Worm (Caenorhabditis elegans) whole organism, L1 larva: ENCODE results near the gene srw-76.

Experiments used
- C04F5.9 ChIP-seq: sonication (generic microtip); optimal IDR thresholded peaks from 2 replicates; lab custom pipeline; 2016; ENCODE audit warnings: missing genetic modification characterization, missing compliant biosample characterization
- C34B4.2 ChIP-seq: sonication (generic microtip); optimal IDR thresholded peaks from 2 replicates; lab custom pipeline; 2017; ENCODE audit warnings: mild to moderate bottlenecking, missing genetic modification characterization, missing compliant biosample characterization
- F16B12.6 ChIP-seq: fragments of 150-350 bp; optimal IDR thresholded peaks from 2 replicates; lab custom pipeline; 2014; ENCODE audit warnings: missing biosample characterization, missing genetic modification characterization
- Y116A8C.19 ChIP-seq: sonication (generic microtip); optimal IDR thresholded peaks from 2 replicates; lab custom pipeline; 2016; ENCODE audit warnings: missing compliant biosample characterization, missing genetic modification characterization, borderline replicate concordance
- aly-2 ChIP-seq: fragments of 150-350 bp; optimal IDR thresholded peaks from 2 replicates; lab custom pipeline; 2014; ENCODE audit warnings: missing biosample characterization, missing genetic modification characterization
- ceh-63 ChIP-seq: fragments of 200-800 bp; sonication (Bioruptor generic); optimal IDR thresholded peaks from 2 replicates; lab custom pipeline; 2018; ENCODE audit warnings: mild to moderate bottlenecking, missing genetic modification characterization, missing compliant biosample characterization
- ceh-8 ChIP-seq: fragments of 200-800 bp; sonication (Bioruptor generic); optimal IDR thresholded peaks from 2 replicates; lab custom pipeline; 2018; ENCODE audit warnings: mild to moderate bottlenecking, missing genetic modification characterization, moderate library complexity, missing compliant biosample characterization
- egl-27 ChIP-seq, 2 experiments: fragments of 150-350 bp in 1 of 2; sonication (generic microtip); optimal IDR thresholded peaks; 3 replicates each; lab custom pipeline; 2017 to 2018; ENCODE audit warnings: missing biosample characterization in 2 of 2, missing genetic modification characterization in 2 of 2, missing genetic modification reagents in 2 of 2
- elt-2 ChIP-seq: sonication (generic microtip); optimal IDR thresholded peaks from 2 replicates; lab custom pipeline; 2016; ENCODE audit warnings: missing genetic modification characterization, mild to moderate bottlenecking, inconsistent platforms, missing compliant biosample characterization, missing genetic modification reagents
- elt-3 ChIP-seq, 6 experiments: fragments of 150-350 bp in 1 of 6; sonication (generic microtip); optimal IDR thresholded peaks; 2 replicates each; lab custom pipeline; 2017 to 2018; ENCODE audit warnings: missing biosample characterization in 6 of 6, missing genetic modification characterization in 6 of 6, inconsistent platforms in 1 of 6
- fkh-10 ChIP-seq: sonication (generic microtip); optimal IDR thresholded peaks from 2 replicates; lab custom pipeline; 2017; ENCODE audit warnings: missing biosample characterization, missing genetic modification reagents, missing genetic modification characterization
- fkh-4 ChIP-seq: sonication (generic microtip); optimal IDR thresholded peaks from 2 replicates; lab custom pipeline; 2016; ENCODE audit warnings: missing compliant biosample characterization, missing genetic modification characterization, borderline replicate concordance
- isw-1 ChIP-seq: fragments of 200-800 bp; sonication (Bioruptor generic); IDR thresholded peaks from 2 replicates; pipeline ENCODE4 v1.3.6; 2022; ENCODE audit warnings: missing genetic modification characterization, missing compliant biosample characterization
- lin-15B ChIP-seq: fragments of 150-350 bp; sonication (generic microtip); optimal IDR thresholded peaks from 3 replicates; lab custom pipeline; 2014; ENCODE audit warnings: missing biosample characterization, missing genetic modification characterization
- lir-3 ChIP-seq: sonication (generic microtip); optimal IDR thresholded peaks from 2 replicates; lab custom pipeline; 2016; ENCODE audit warnings: mild to moderate bottlenecking, missing genetic modification characterization, moderate library complexity, missing compliant biosample characterization; ENCODE audit not compliant: poor library complexity
- mef-2 ChIP-seq: fragments of 150-350 bp; optimal IDR thresholded peaks from 2 replicates; lab custom pipeline; 2014; ENCODE audit warnings: missing biosample characterization, missing genetic modification characterization
- mep-1 ChIP-seq: fragments of 150-350 bp; optimal IDR thresholded peaks from 2 replicates; lab custom pipeline; 2014; ENCODE audit warnings: missing biosample characterization, missing genetic modification characterization
- nhr-19 ChIP-seq: fragments of 200-800 bp; sonication (Bioruptor generic); conservative IDR thresholded peaks from 2 replicates; pipeline ENCODE4 v1.3.6; 2022; ENCODE audit warnings: missing genetic modification characterization, missing compliant biosample characterization
- nhr-237 ChIP-seq: fragments of 150-350 bp; optimal IDR thresholded peaks from 2 replicates; lab custom pipeline; 2014; ENCODE audit warnings: missing biosample characterization, missing genetic modification characterization
- nhr-28 ChIP-seq: fragments of 150-350 bp; optimal IDR thresholded peaks from 2 replicates; lab custom pipeline; 2014; ENCODE audit warnings: missing biosample characterization, missing genetic modification characterization
- rnt-1 ChIP-seq: sonication (generic microtip); optimal IDR thresholded peaks from 2 replicates; lab custom pipeline; 2016; ENCODE audit warnings: mild to moderate bottlenecking, missing genetic modification characterization, moderate library complexity, missing compliant biosample characterization
- snpc-4 ChIP-seq: fragments of 150-350 bp; optimal IDR thresholded peaks from 2 replicates; lab custom pipeline; 2014; ENCODE audit warnings: missing biosample characterization, missing genetic modification characterization
- snu-23 ChIP-seq: sonication (generic microtip); optimal IDR thresholded peaks from 2 replicates; lab custom pipeline; 2016; ENCODE audit warnings: missing genetic modification characterization, missing compliant biosample characterization
- tlp-1 ChIP-seq: fragments of 150-350 bp; optimal IDR thresholded peaks from 2 replicates; lab custom pipeline; 2014; ENCODE audit warnings: missing biosample characterization, missing genetic modification characterization
- unc-30 ChIP-seq: sonication (generic microtip); optimal IDR thresholded peaks from 2 replicates; lab custom pipeline; 2017; ENCODE audit warnings: missing biosample characterization, missing genetic modification characterization
- unc-62 ChIP-seq: fragments of 150-350 bp; optimal IDR thresholded peaks from 2 replicates; lab custom pipeline; 2014; ENCODE audit warnings: missing biosample characterization, missing genetic modification reagents, missing genetic modification characterization
- unc-86 ChIP-seq: sonication (generic microtip); optimal IDR thresholded peaks from 2 replicates; lab custom pipeline; 2016; ENCODE audit warnings: missing genetic modification characterization, missing compliant biosample characterization
- unc-98 ChIP-seq: fragments of 200-800 bp; sonication (Bioruptor generic); IDR thresholded peaks from 2 replicates; pipeline ENCODE4 v1.3.6; 2022; ENCODE audit warnings: missing genetic modification characterization, missing compliant biosample characterization
- zag-1 ChIP-seq: fragments of 150-350 bp; optimal IDR thresholded peaks from 2 replicates; lab custom pipeline; 2014; ENCODE audit warnings: missing biosample characterization, missing genetic modification characterization
- zip-4 ChIP-seq: fragments of 200-800 bp; sonication (Bioruptor generic); optimal IDR thresholded peaks from 2 replicates; lab custom pipeline; 2018; ENCODE audit warnings: mild to moderate bottlenecking, missing genetic modification characterization, moderate library complexity, missing compliant biosample characterization
- ztf-11 ChIP-seq, 2 experiments: sonication (generic microtip); optimal IDR thresholded peaks; 2 replicates each; lab custom pipeline; 2016 to 2017; ENCODE audit warnings: missing genetic modification characterization in 2 of 2, missing biosample characterization in 1 of 2, missing compliant biosample characterization in 1 of 2

Gene srw-76

ce11 chrV:16643558-16643957 lies 5.5 kb upstream of the srw-76 start, which contains the start of gene srw-77:
srw-77 (minus strand) TSS chrV:16643658.
- no peak for TF ChIP-seq fkh-4 (tag; lab: Kevin White, UChicago)
- TF ChIP-seq, all 84 proteins: peak for 0

ce11 chrV:16640366-16640765 lies 2.3 kb upstream of the srw-76 start:
- TF ChIP-seq lir-3 (tag; lab: Kevin White, UChicago) (no peak), ztf-11 (tag; optimal IDR thresholded peaks at IDR 0.05; lab: Kevin White, UChicago) (no peak), nhr-28 (tag; lab: Kevin White, UChicago) (no peak), fkh-4 (tag; lab: Kevin White, UChicago) (no peak), fkh-10 (no peak), snu-23 (GFP tag; lab: Kevin White, UChicago) (no peak)

ce11 chrV:16635911-16636310 lies 2.2 kb downstream of the srw-76 start, which contains the start of gene mltn-11:
mltn-11 (plus strand) TSS chrV:16636186.
- peak; percentile 54 for TF ChIP-seq elt-2
- no peak for TF ChIP-seq nhr-19 (GFP tag; lab: Robert Waterston, UW)

- TF ChIP-seq rnt-1 (tag; lab: Kevin White, UChicago) (no peak), mep-1 (no peak), ceh-8 (GFP tag; lab: Kevin White, UChicago) (no peak), egl-27 (tag; optimal IDR thresholded peaks at IDR 0.05; lab: Kevin White, UChicago) (no peak), zip-4 (no peak), mef-2 (tag; lab: Kevin White, UChicago) (no peak), zag-1 (no peak), nhr-237 (no peak), Y116A8C.19 (tag; lab: Kevin White, UChicago) (no peak), lin-15B (tag; lab: Kevin White, UChicago) (no peak), unc-30 (tag; lab: Kevin White, UChicago) (no peak), ceh-63 (GFP tag; lab: Kevin White, UChicago) (no peak), elt-3 (tag; optimal IDR thresholded peaks at IDR 0.05; lab: Kevin White, UChicago) (no peak)
Measured at ce11 chrV:16629600-16629999, 8.5 kb downstream of the srw-76 start, which contains the start of gene srd-21. srd-21 (plus strand) TSS chrV:16629900.

- no peak for TF ChIP-seq unc-98 (GFP tag; lab: Robert Waterston, UW)
- TF ChIP-seq C34B4.2, result no peak
- no peak for TF ChIP-seq rnt-1 (tag; lab: Kevin White, UChicago)
- TF ChIP-seq unc-62 (GFP tag; lab: Kevin White, UChicago), result no peak
- no peak for TF ChIP-seq Y116A8C.19 (tag; lab: Kevin White, UChicago)
- TF ChIP-seq isw-1 (GFP tag; lab: Robert Waterston, UW), result no peak
- no peak for TF ChIP-seq unc-86 (tag; lab: Kevin White, UChicago)
- no peak for TF ChIP-seq F16B12.6 (tag; lab: Kevin White, UChicago)
- no peak for TF ChIP-seq snpc-4 (tag; lab: Kevin White, UChicago)
- no peak for TF ChIP-seq aly-2 (tag; lab: Kevin White, UChicago)
- TF ChIP-seq egl-27 (tag; optimal IDR thresholded peaks at IDR 0.05; lab: Kevin White, UChicago), result no peak
Measured at ce11 chrV:16628991-16629390, 9.1 kb downstream of the srw-76 start, which contains the start of gene W06G6.2. W06G6.2 (plus strand) TSS chrV:16629291.

- TF ChIP-seq elt-2 (peak; percentile 77), C04F5.9 (tag; lab: Kevin White, UChicago) (no peak), tlp-1 (peak; percentile 3), fkh-10 (no peak)
Measured at ce11 chrV:16627962-16628361, 10.1 kb downstream of the srw-76 start, which contains the start of gene oac-53. oac-53 (minus strand) TSS chrV:16627970.
